Fruit fly (Drosophila melanogaster) whole organism, embryonic: ENCODE data around the gene Glyat.
A peak's percentile ranks its signal among the peaks of the same experiment; 100 is the strongest.

Experiments
- B-H1 ChIP-seq: fragments of 200-800 bp; sonication (Bioruptor generic); IDR thresholded peaks from 3 replicates; pipeline ENCODE4 v1.3.6; 2022; ENCODE audit warnings: missing biosample characterization, missing genetic modification characterization
- CG14014 ChIP-seq: fragments of 200-800 bp; sonication (Bioruptor generic); IDR thresholded peaks from 2 replicates; pipeline ENCODE4 v1.3.6; 2022; ENCODE audit warnings: missing biosample characterization, missing genetic modification characterization
- CG15269 ChIP-seq: fragments of 200-800 bp; sonication (Bioruptor generic); optimal IDR thresholded peaks from 2 replicates; lab custom pipeline; 2018; ENCODE audit warnings: missing biosample characterization, mild to moderate bottlenecking, missing genetic modification characterization, moderate library complexity
- CG15479 ChIP-seq: fragments of 200-800 bp; sonication (Bioruptor generic); optimal IDR thresholded peaks from 3 replicates; lab custom pipeline; 2019; ENCODE audit warnings: missing biosample characterization, mild to moderate bottlenecking, missing genetic modification characterization, moderate library complexity
- CG15601 ChIP-seq: fragments of 200-800 bp; sonication (Bioruptor generic); optimal IDR thresholded peaks from 3 replicates; lab custom pipeline; 2019; ENCODE audit warnings: missing biosample characterization, mild to moderate bottlenecking, missing genetic modification characterization, moderate library complexity
- CG18476 ChIP-seq: fragments of 200-800 bp; sonication (Bioruptor generic); optimal IDR thresholded peaks from 2 replicates; lab custom pipeline; 2016; ENCODE audit warnings: missing biosample characterization, mild to moderate bottlenecking, missing genetic modification characterization
- CG18599 ChIP-seq: fragments of 200-800 bp; sonication (Bioruptor generic); optimal IDR thresholded peaks from 3 replicates; lab custom pipeline; 2017; ENCODE audit warnings: missing biosample characterization, missing genetic modification characterization, mild to moderate bottlenecking, moderate library complexity, missing genetic modification reagents
- CG2678 ChIP-seq: fragments of 200-800 bp; sonication (Bioruptor generic); optimal IDR thresholded peaks from 3 replicates; lab custom pipeline; 2019; ENCODE audit warnings: missing biosample characterization, mild to moderate bottlenecking, missing genetic modification characterization, moderate library complexity
- CG30403 ChIP-seq: fragments of 200-800 bp; sonication (Bioruptor generic); optimal IDR thresholded peaks from 3 replicates; lab custom pipeline; 2016; ENCODE audit warnings: missing biosample characterization, missing genetic modification characterization
- CG31224 ChIP-seq: fragments of 200-800 bp; sonication (Bioruptor generic); IDR thresholded peaks from 2 replicates; pipeline ENCODE4 v1.3.6; 2022; ENCODE audit warnings: missing biosample characterization, missing genetic modification characterization
- CG6689 ChIP-seq: fragments of 200-800 bp; sonication (Bioruptor generic); IDR thresholded peaks from 2 replicates; pipeline ENCODE4 v1.3.6; 2022; ENCODE audit warnings: missing biosample characterization, missing genetic modification characterization
- CG8388 ChIP-seq: fragments of 200-800 bp; sonication (Bioruptor generic); optimal IDR thresholded peaks from 2 replicates; lab custom pipeline; 2019; ENCODE audit warnings: missing biosample characterization, mild to moderate bottlenecking, missing genetic modification characterization, moderate library complexity
- CG8478 ChIP-seq: fragments of >200 bp; optimal IDR thresholded peaks from 2 replicates; lab custom pipeline; 2018
- CG8765 ChIP-seq: fragments of 200-800 bp; sonication (Bioruptor generic); IDR thresholded peaks from 2 replicates; pipeline ENCODE4 v1.3.6; 2022; ENCODE audit warnings: missing biosample characterization, missing genetic modification characterization
- Dfd ChIP-seq, 2 experiments: fragments of >200 bp; optimal IDR thresholded peaks; 2 replicates each; lab custom pipeline; 2017; ENCODE audit warnings: missing biosample characterization in 2 of 2, missing genetic modification characterization in 2 of 2
- Eip74EF ChIP-seq, 2 experiments: fragments of 200-800 bp in 1 of 2; fragments of >200 bp in 1 of 2; sonication (Bioruptor generic) in 1 of 2; optimal IDR thresholded peaks; 2 replicates each; lab custom pipeline; 2017 to 2019; ENCODE audit warnings: missing biosample characterization in 2 of 2, missing genetic modification characterization in 2 of 2, mild to moderate bottlenecking in 1 of 2, moderate library complexity in 1 of 2
- Fer2 ChIP-seq: fragments of 200-800 bp; sonication (Bioruptor generic); optimal IDR thresholded peaks from 2 replicates; lab custom pipeline; 2018; ENCODE audit warnings: missing biosample characterization, mild to moderate bottlenecking, missing genetic modification characterization, moderate library complexity
- Gsc ChIP-seq: fragments of 200-800 bp; sonication (Bioruptor generic); IDR thresholded peaks from 2 replicates; pipeline ENCODE4 v1.3.6; 2022; ENCODE audit warnings: missing biosample characterization, missing genetic modification characterization
- HLH4C ChIP-seq: fragments of 200-800 bp; sonication (Bioruptor generic); IDR thresholded peaks from 3 replicates; pipeline ENCODE4 v1.3.6; 2022; ENCODE audit warnings: missing biosample characterization, missing genetic modification characterization; ENCODE audit not compliant: partially characterized antibody
- Hmr ChIP-seq: fragments of 200-800 bp; sonication (Bioruptor generic); optimal IDR thresholded peaks from 3 replicates; lab custom pipeline; 2017; ENCODE audit warnings: mild to moderate bottlenecking, missing biosample characterization, missing genetic modification reagents, missing genetic modification characterization
- Hmx ChIP-seq: fragments of 200-800 bp; sonication (Bioruptor generic); optimal IDR thresholded peaks from 2 replicates; lab custom pipeline; 2016; ENCODE audit warnings: missing biosample characterization, missing genetic modification characterization
- Hr51 ChIP-seq, 2 experiments: fragments of 200-800 bp; sonication (Bioruptor generic); optimal IDR thresholded peaks; 2 replicates in 1 of 2; 3 replicates in 1 of 2; lab custom pipeline; 2016 to 2018; ENCODE audit warnings: missing biosample characterization in 2 of 2, missing genetic modification characterization in 2 of 2, mild to moderate bottlenecking in 1 of 2, moderate library complexity in 1 of 2
- Neu2 ChIP-seq: fragments of 200-800 bp; sonication (Bioruptor generic); optimal IDR thresholded peaks from 3 replicates; lab custom pipeline; 2016; ENCODE audit warnings: missing biosample characterization, missing genetic modification characterization, borderline replicate concordance
- Oli ChIP-seq: fragments of 200-800 bp; sonication (Bioruptor generic); optimal IDR thresholded peaks from 2 replicates; lab custom pipeline; 2018; ENCODE audit warnings: missing biosample characterization, mild to moderate bottlenecking, missing genetic modification characterization, moderate library complexity
- Sox100B ChIP-seq: fragments of 200-800 bp; sonication (Bioruptor generic); optimal IDR thresholded peaks from 3 replicates; lab custom pipeline; 2018; ENCODE audit warnings: missing biosample characterization, mild to moderate bottlenecking, missing genetic modification characterization
- Sry-β ChIP-seq: fragments of 200-800 bp; sonication (Bioruptor generic); optimal IDR thresholded peaks from 2 replicates; lab custom pipeline; 2018; ENCODE audit warnings: missing biosample characterization, mild to moderate bottlenecking, missing genetic modification characterization, moderate library complexity
- Ssrp ChIP-seq: fragments of 200-800 bp; sonication (Bioruptor generic); optimal IDR thresholded peaks from 2 replicates; lab custom pipeline; 2018; ENCODE audit warnings: missing biosample characterization, mild to moderate bottlenecking, missing genetic modification characterization, moderate library complexity
- Tbp ChIP-seq: fragments of >200 bp; optimal IDR thresholded peaks from 2 replicates; lab custom pipeline; 2018; ENCODE audit warnings: missing biosample characterization, missing genetic modification characterization
- Vsx1 ChIP-seq: fragments of 200-800 bp; sonication (Bioruptor generic); optimal IDR thresholded peaks from 2 replicates; lab custom pipeline; 2017; ENCODE audit warnings: missing biosample characterization, mild to moderate bottlenecking, missing genetic modification characterization, missing genetic modification reagents
- bsh ChIP-seq, 2 experiments: fragments of 200-800 bp; sonication (Bioruptor generic); optimal IDR thresholded peaks; 2 replicates each; lab custom pipeline; 2017 to 2018; ENCODE audit warnings: mild to moderate bottlenecking in 2 of 2, missing biosample characterization in 2 of 2, missing genetic modification characterization in 2 of 2, moderate library complexity in 1 of 2
- caup ChIP-seq: fragments of 200-800 bp; sonication (Bioruptor generic); optimal IDR thresholded peaks from 3 replicates; lab custom pipeline; 2017; ENCODE audit warnings: missing biosample characterization, mild to moderate bottlenecking, missing genetic modification characterization, moderate library complexity; ENCODE audit not compliant: severe bottlenecking
- chm ChIP-seq: fragments of 200-800 bp; sonication (Bioruptor generic); IDR thresholded peaks from 2 replicates; pipeline ENCODE4 v1.3.6; 2022; ENCODE audit warnings: missing biosample characterization, missing genetic modification characterization
- crol ChIP-seq: fragments of 200-800 bp; sonication (Bioruptor generic); IDR thresholded peaks from 2 replicates; pipeline ENCODE4 v1.3.6; 2022; ENCODE audit warnings: missing biosample characterization, missing genetic modification characterization
- cwo ChIP-seq: fragments of 200-800 bp; sonication (Bioruptor generic); optimal IDR thresholded peaks from 3 replicates; lab custom pipeline; 2017; ENCODE audit warnings: missing biosample characterization, missing genetic modification characterization, mild to moderate bottlenecking, moderate library complexity, missing genetic modification reagents
- dmrt99B ChIP-seq: fragments of 200-800 bp; sonication (Bioruptor generic); optimal IDR thresholded peaks from 2 replicates; lab custom pipeline; 2018; ENCODE audit warnings: missing biosample characterization, mild to moderate bottlenecking, missing genetic modification characterization, moderate library complexity
- eve ChIP-seq, 2 experiments: fragments of >200 bp; optimal IDR thresholded peaks; 2 replicates each; lab custom pipeline; 2017; ENCODE audit warnings: missing biosample characterization in 2 of 2, missing genetic modification characterization in 2 of 2
- fd102C ChIP-seq: fragments of 200-800 bp; sonication (Bioruptor generic); optimal IDR thresholded peaks from 2 replicates; lab custom pipeline; 2018; ENCODE audit warnings: missing biosample characterization, mild to moderate bottlenecking, missing genetic modification characterization, moderate library complexity
- gsb-n ChIP-seq: fragments of 200-800 bp; sonication (Bioruptor generic); optimal IDR thresholded peaks from 3 replicates; lab custom pipeline; 2018; ENCODE audit warnings: missing biosample characterization, mild to moderate bottlenecking, missing genetic modification characterization
- hkb ChIP-seq, 2 experiments: fragments of 200-800 bp in 1 of 2; fragments of >200 bp in 1 of 2; sonication (Bioruptor generic) in 1 of 2; IDR thresholded peaks in 1 of 2; optimal IDR thresholded peaks in 1 of 2; 2 replicates each; pipeline versions ENCODE4 v1.3.6 to Lab custom; 2017 to 2022; ENCODE audit warnings: missing biosample characterization in 1 of 2, missing genetic modification characterization in 1 of 2
- jing ChIP-seq: fragments of 200-800 bp; sonication (Bioruptor generic); optimal IDR thresholded peaks from 2 replicates; lab custom pipeline; 2018; ENCODE audit warnings: missing biosample characterization, mild to moderate bottlenecking, missing genetic modification characterization
- lola ChIP-seq, 3 experiments: fragments of >200 bp in 2 of 3; fragments of 200-800 bp in 1 of 3; sonication (Bioruptor generic) in 1 of 3; optimal IDR thresholded peaks; 2 replicates each; lab custom pipeline; 2017 to 2019; ENCODE audit warnings: missing biosample characterization in 3 of 3, missing genetic modification characterization in 3 of 3, mild to moderate bottlenecking in 1 of 3, moderate library complexity in 1 of 3
- nerfin-1 ChIP-seq: fragments of 200-800 bp; sonication (Bioruptor generic); optimal IDR thresholded peaks from 3 replicates; lab custom pipeline; 2019; ENCODE audit warnings: missing biosample characterization, mild to moderate bottlenecking, missing genetic modification characterization, moderate library complexity
- phol ChIP-seq: fragments of 200-800 bp; sonication (Bioruptor generic); optimal IDR thresholded peaks from 3 replicates; lab custom pipeline; 2018; ENCODE audit warnings: missing biosample characterization, mild to moderate bottlenecking, missing genetic modification characterization, moderate library complexity
- rib ChIP-seq: fragments of 200-800 bp; sonication (Bioruptor generic); IDR thresholded peaks from 2 replicates; pipeline ENCODE4 v1.3.6; 2022; ENCODE audit warnings: missing biosample characterization, missing genetic modification characterization
- row ChIP-seq: fragments of 200-800 bp; sonication (Bioruptor generic); IDR thresholded peaks from 3 replicates; pipeline ENCODE4 v1.3.6; 2022; ENCODE audit warnings: missing biosample characterization, missing genetic modification characterization
- ttk ChIP-seq: fragments of 200-800 bp; sonication (Bioruptor generic); IDR thresholded peaks from 2 replicates; pipeline ENCODE4 v2.1.2; 2022; ENCODE audit warnings: missing biosample characterization, missing genetic modification characterization
- vfl ChIP-seq: fragments of 200-800 bp; sonication (Bioruptor generic); optimal IDR thresholded peaks from 2 replicates; lab custom pipeline; 2016; ENCODE audit warnings: missing biosample characterization, missing genetic modification characterization

Glyat gene

dm6 chr2L:7965808-7966460 lies 44.5 kb downstream of the Glyat start (continued):
- TF ChIP-seq hkb (optimal IDR thresholded peaks at IDR 0.05; lab: Kevin White, UChicago) (no peak), hkb (GFP tag; IDR thresholded peaks at IDR 0.05; lab: Robert Waterston, UW) (0 out of 2 replicates have a peak, but pooled peaks have one; percentile 19), vfl (GFP tag; lab: Kevin White, UChicago) (no peak), Fer2 (tag; lab: Kevin White, UChicago) (no peak), nerfin-1 (tag; lab: Kevin White, UChicago) (peak; percentile 17), Tbp (no peak), lola (GFP tag; optimal IDR thresholded peaks at IDR 0.05; lab: Kevin White, UChicago) (peak in 1 of 3 experiments; percentile 22), row (GFP tag; lab: Robert Waterston, UW) (peak; percentile 21; the same call in 1 of the 3 replicates), rib (no peak), phol (peak; percentile 72), Sry-β (no peak), CG18476 (GFP tag; lab: Kevin White, UChicago) (peak; percentile 5), CG2678 (tag; lab: Kevin White, UChicago) (peak; percentile 58), crol (GFP tag; lab: Robert Waterston, UW) (peak; percentile 85), Vsx1 (peak; percentile 7), B-H1 (GFP tag; lab: Robert Waterston, UW) (peak; percentile 14; the same call in 1 of the 3 replicates), dmrt99B (tag; lab: Kevin White, UChicago) (peak; percentile 65), CG18599 (peak; percentile 4), jing (GFP tag; lab: Kevin White, UChicago) (no peak), CG15269 (tag; lab: Kevin White, UChicago) (no peak), Ssrp (tag; lab: Kevin White, UChicago) (peak; percentile 44), caup (no peak), bsh (GFP tag; optimal IDR thresholded peaks at IDR 0.05; lab: Kevin White, UChicago) (peak in 1 of 2 experiments; percentile 39), CG8388 (GFP tag; lab: Kevin White, UChicago) (peak; percentile 25), CG6689 (GFP tag; lab: Robert Waterston, UW) (peak; percentile 43; the same call in 1 of the 2 replicates), CG14014 (GFP tag; lab: Robert Waterston, UW) (no peak), Sox100B (GFP tag; lab: Kevin White, UChicago) (peak; percentile 58), cwo (peak; percentile 43), Hr51 (GFP tag; optimal IDR thresholded peaks at IDR 0.05; lab: Kevin White, UChicago) (peak in 1 of 2 experiments; percentile 65), gsb-n (peak; percentile 32), CG8765 (no peak), CG30403 (GFP tag; lab: Kevin White, UChicago) (peak; percentile 24), Neu2 (GFP tag; lab: Kevin White, UChicago) (no peak), Gsc (GFP tag; lab: Robert Waterston, UW) (no peak), Hmr (GFP tag; lab: Kevin White, UChicago) (no peak), Dfd (GFP tag; optimal IDR thresholded peaks at IDR 0.05; lab: Kevin White, UChicago) (no peak), ttk (GFP tag; lab: Robert Waterston, UW) (0 out of 2 replicates have a peak, but pooled peaks have one; percentile 6), HLH4C (GFP tag; lab: Robert Waterston, UW) (no peak), Eip74EF (GFP tag; optimal IDR thresholded peaks at IDR 0.05; lab: Kevin White, UChicago) (peak in 1 of 2 experiments; percentile 67), CG31224 (GFP tag; lab: Robert Waterston, UW) (no peak), eve (GFP tag; optimal IDR thresholded peaks at IDR 0.05; lab: Kevin White, UChicago) (peak in 1 of 2 experiments; percentile 55), CG8478 (lab: Kevin White, UChicago) (no peak), CG15479 (no peak), Hmx (GFP tag; lab: Kevin White, UChicago) (no peak), Oli (tag; lab: Kevin White, UChicago) (peak; percentile 46), fd102C (GFP tag; lab: Kevin White, UChicago) (no peak), CG15601 (tag; lab: Kevin White, UChicago) (peak; percentile 31), chm (no peak)
